Fruit fly (Drosophila melanogaster): ENCODE data around the gene Ipp.

DNA sequence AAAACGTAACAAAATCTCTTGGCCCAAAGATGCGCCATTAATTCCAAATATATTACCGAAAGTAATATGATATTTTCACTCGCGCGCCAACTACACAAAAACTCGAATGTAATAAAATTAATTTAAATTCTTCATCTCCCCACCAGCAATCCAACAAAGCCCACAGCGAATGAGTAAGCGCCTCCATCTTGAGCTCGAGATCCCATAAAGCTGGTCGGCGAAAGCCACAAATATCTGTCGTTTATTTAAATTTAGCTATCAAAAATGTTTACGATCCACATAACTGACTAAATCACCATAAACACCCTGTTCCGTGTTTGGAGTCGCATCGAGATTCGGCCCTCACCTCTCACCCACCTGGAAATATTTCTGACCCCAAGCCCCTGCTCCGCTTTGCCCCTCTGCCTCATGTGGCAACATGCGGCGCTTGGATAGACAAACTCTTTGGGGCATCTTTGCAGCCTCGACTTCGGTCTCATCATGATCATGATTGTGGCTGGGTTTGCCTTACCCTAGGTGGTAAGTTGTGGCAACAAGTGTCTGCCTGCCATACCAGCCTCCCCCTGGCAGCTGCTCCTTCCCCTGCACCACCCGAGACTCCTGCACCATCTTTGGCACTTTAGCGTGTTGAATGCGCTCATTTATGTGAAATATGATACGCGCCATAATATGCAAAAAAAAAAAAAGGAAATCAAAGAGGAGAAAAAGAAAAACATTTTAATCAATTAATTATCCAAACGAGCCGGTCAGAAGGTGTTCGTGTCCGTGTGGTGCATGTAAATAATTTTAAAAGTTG, 46.4 kb upstream of the Ipp start:
- TF ChIP-seq Aef1 (GFP tag; IDR thresholded peaks at IDR 0.05) (no peak), gro (GFP tag; optimal IDR thresholded peaks at IDR 0.05) (no peak), CG11560 (tag; IDR thresholded peaks at IDR 0.05) (no peak)
